Worm (Caenorhabditis elegans) whole organism, L3 larva: Measurements from ENCODE around the gene C35B1.3.
A peak's percentile ranks its signal among the peaks of the same experiment; 100 is the strongest.

ENCODE experiments used
- R02D3.7 ChIP-seq: fragments of 150-350 bp; optimal IDR thresholded peaks from 2 replicates; lab custom pipeline; 2014; ENCODE audit warnings: missing biosample characterization, missing genetic modification characterization
- ZK546.5 ChIP-seq: sonication (generic microtip); optimal IDR thresholded peaks from 2 replicates; lab custom pipeline; 2017; ENCODE audit warnings: missing biosample characterization, missing genetic modification characterization
- aly-2 ChIP-seq: fragments of 150-350 bp; optimal IDR thresholded peaks from 2 replicates; lab custom pipeline; 2014; ENCODE audit warnings: missing biosample characterization, missing genetic modification characterization
- ama-1 ChIP-seq: fragments of 150-350 bp; optimal IDR thresholded peaks from 2 replicates; lab custom pipeline; 2018
- ceh-16 ChIP-seq: sonication (generic microtip); optimal IDR thresholded peaks from 2 replicates; lab custom pipeline; 2017; ENCODE audit warnings: missing biosample characterization, missing genetic modification characterization
- ceh-28 ChIP-seq: fragments of 150-350 bp; optimal IDR thresholded peaks from 2 replicates; lab custom pipeline; 2014; ENCODE audit warnings: missing biosample characterization, missing genetic modification reagents, missing genetic modification characterization
- ceh-9 ChIP-seq: sonication (generic microtip); optimal IDR thresholded peaks from 2 replicates; lab custom pipeline; 2018; ENCODE audit warnings: missing biosample characterization, missing genetic modification characterization
- daf-12 ChIP-seq: fragments of 150-350 bp; optimal IDR thresholded peaks from 2 replicates; lab custom pipeline; 2014; ENCODE audit warnings: missing biosample characterization, missing genetic modification reagents, missing genetic modification characterization
- egl-27 ChIP-seq: sonication (generic microtip); optimal IDR thresholded peaks from 4 replicates; lab custom pipeline; 2017; ENCODE audit warnings: missing biosample characterization, missing genetic modification reagents, missing genetic modification characterization
- elt-1 ChIP-seq: fragments of 150-350 bp; optimal IDR thresholded peaks from 2 replicates; lab custom pipeline; 2014; ENCODE audit warnings: missing biosample characterization, missing genetic modification characterization
- elt-2 ChIP-seq: sonication (generic microtip); optimal IDR thresholded peaks from 2 replicates; lab custom pipeline; 2016; ENCODE audit warnings: missing genetic modification reagents, mild to moderate bottlenecking, missing genetic modification characterization, missing compliant biosample characterization
- elt-3 ChIP-seq, 3 experiments: fragments of 150-350 bp in 1 of 3; sonication (generic microtip) in 2 of 3; optimal IDR thresholded peaks; 2 replicates in 2 of 3; 4 replicates in 1 of 3; lab custom pipeline; 2014 to 2017; ENCODE audit warnings: missing biosample characterization in 3 of 3, missing genetic modification characterization in 3 of 3
- eor-1 ChIP-seq, 2 experiments: fragments of 150-350 bp; optimal IDR thresholded peaks; 2 replicates each; lab custom pipeline; 2014 to 2018; ENCODE audit warnings: missing biosample characterization in 2 of 2, missing genetic modification characterization in 2 of 2
- fkh-10 ChIP-seq: sonication (generic microtip); optimal IDR thresholded peaks from 2 replicates; lab custom pipeline; 2017; ENCODE audit warnings: missing biosample characterization, missing genetic modification reagents, missing genetic modification characterization
- fkh-2 ChIP-seq: fragments of 150-350 bp; optimal IDR thresholded peaks from 2 replicates; lab custom pipeline; 2014; ENCODE audit warnings: missing biosample characterization, missing genetic modification reagents, missing genetic modification characterization
- fos-1 ChIP-seq: fragments of 150-350 bp; optimal IDR thresholded peaks from 2 replicates; lab custom pipeline; 2014; ENCODE audit warnings: missing biosample characterization, missing genetic modification characterization
- hmg-11 ChIP-seq: sonication (generic microtip); optimal IDR thresholded peaks from 2 replicates; lab custom pipeline; 2016; ENCODE audit warnings: missing genetic modification characterization, missing compliant biosample characterization
- jun-1 ChIP-seq: fragments of 150-350 bp; optimal IDR thresholded peaks from 2 replicates; lab custom pipeline; 2014; ENCODE audit warnings: missing biosample characterization, missing genetic modification reagents, missing genetic modification characterization
- lin-15B ChIP-seq: fragments of 150-350 bp; optimal IDR thresholded peaks from 2 replicates; lab custom pipeline; 2014; ENCODE audit warnings: missing biosample characterization, missing genetic modification characterization
- lin-39 ChIP-seq: fragments of 150-350 bp; optimal IDR thresholded peaks from 2 replicates; lab custom pipeline; 2018; ENCODE audit warnings: missing biosample characterization, missing genetic modification reagents, missing genetic modification characterization
- mdl-1 ChIP-seq: fragments of 150-350 bp; optimal IDR thresholded peaks from 2 replicates; lab custom pipeline; 2014; ENCODE audit warnings: missing biosample characterization, missing genetic modification characterization
- mml-1 ChIP-seq: fragments of 150-350 bp; sonication (generic microtip); optimal IDR thresholded peaks from 3 replicates; lab custom pipeline; 2014; ENCODE audit warnings: missing biosample characterization, missing genetic modification characterization
- nfya-1 ChIP-seq: sonication (generic microtip); optimal IDR thresholded peaks from 2 replicates; lab custom pipeline; 2017; ENCODE audit warnings: missing genetic modification characterization, mild to moderate bottlenecking, missing compliant biosample characterization, antibody characterized with exemption, moderate library complexity; ENCODE audit not compliant: insufficient read depth
- nhr-11 ChIP-seq: fragments of 150-350 bp; optimal IDR thresholded peaks from 2 replicates; lab custom pipeline; 2014; ENCODE audit warnings: missing biosample characterization, missing genetic modification characterization
- nhr-12 ChIP-seq: fragments of 150-350 bp; optimal IDR thresholded peaks from 2 replicates; lab custom pipeline; 2014; ENCODE audit warnings: missing biosample characterization, missing genetic modification characterization
- nhr-23 ChIP-seq: fragments of 150-350 bp; optimal IDR thresholded peaks from 2 replicates; lab custom pipeline; 2014; ENCODE audit warnings: missing biosample characterization, missing genetic modification reagents, missing genetic modification characterization
- nhr-237 ChIP-seq: fragments of 150-350 bp; optimal IDR thresholded peaks from 2 replicates; lab custom pipeline; 2014; ENCODE audit warnings: missing biosample characterization, missing genetic modification characterization
- nhr-43 ChIP-seq: sonication (generic microtip); optimal IDR thresholded peaks from 2 replicates; lab custom pipeline; 2016; ENCODE audit warnings: mild to moderate bottlenecking, missing genetic modification characterization, missing compliant biosample characterization; ENCODE audit not compliant: poor library complexity, severe bottlenecking
- nhr-67 ChIP-seq: fragments of 150-350 bp; optimal IDR thresholded peaks from 2 replicates; lab custom pipeline; 2014; ENCODE audit warnings: missing biosample characterization, missing genetic modification characterization
- nhr-76 ChIP-seq: fragments of 150-350 bp; sonication (generic microtip); optimal IDR thresholded peaks from 5 replicates; lab custom pipeline; 2014; ENCODE audit warnings: missing biosample characterization, missing genetic modification characterization
- pha-4 ChIP-seq: fragments of 150-350 bp; optimal IDR thresholded peaks from 2 replicates; lab custom pipeline; 2014; ENCODE audit warnings: missing biosample characterization, missing genetic modification reagents, missing genetic modification characterization
- sea-2 ChIP-seq: fragments of 150-350 bp; sonication (generic microtip); optimal IDR thresholded peaks from 4 replicates; lab custom pipeline; 2014; ENCODE audit warnings: missing biosample characterization, missing genetic modification reagents, missing genetic modification characterization
- skn-1 ChIP-seq: fragments of 150-350 bp; optimal IDR thresholded peaks from 2 replicates; lab custom pipeline; 2014; ENCODE audit warnings: missing biosample characterization, missing genetic modification characterization
- snpc-4 ChIP-seq: fragments of 150-350 bp; optimal IDR thresholded peaks from 2 replicates; lab custom pipeline; 2014; ENCODE audit warnings: missing biosample characterization, missing genetic modification characterization
- unc-39 ChIP-seq: sonication (generic microtip); optimal IDR thresholded peaks from 4 replicates; lab custom pipeline; 2017; ENCODE audit warnings: missing biosample characterization, missing genetic modification characterization
- unc-62 ChIP-seq: fragments of 150-350 bp; sonication (generic microtip); optimal IDR thresholded peaks from 4 replicates; lab custom pipeline; 2014; ENCODE audit warnings: missing biosample characterization, missing genetic modification reagents, missing genetic modification characterization
- zag-1 ChIP-seq: fragments of 150-350 bp; optimal IDR thresholded peaks from 2 replicates; lab custom pipeline; 2014; ENCODE audit warnings: missing biosample characterization, missing genetic modification characterization
- ztf-4 ChIP-seq: fragments of 150-350 bp; optimal IDR thresholded peaks from 2 replicates; lab custom pipeline; 2014; ENCODE audit warnings: missing biosample characterization, missing genetic modification characterization

The C35B1.3 gene

ce11 chrIV:4034883-4035282 is 46.1 kb upstream of the C35B1.3 start, which contains the start of gene hlh-30 (continued):
- TF ChIP-seq unc-39 (tag; lab: Kevin White, UChicago) (no peak), egl-27 (tag; lab: Kevin White, UChicago) (no peak), fkh-2 (tag; lab: Kevin White, UChicago) (no peak), elt-3 (tag; optimal IDR thresholded peaks at IDR 0.05; lab: Kevin White, UChicago) (no peak), unc-62 (GFP tag; lab: Kevin White, UChicago) (no peak), ztf-4 (tag; lab: Kevin White, UChicago) (no peak), elt-2 (peak; percentile 44), ZK546.5 (no peak), ceh-9 (tag; lab: Kevin White, UChicago) (no peak), snpc-4 (tag; lab: Kevin White, UChicago) (no peak)

- TF ChIP-seq hmg-11 (tag; lab: Kevin White, UChicago) (no peak), nhr-67 (tag; lab: Kevin White, UChicago) (no peak), unc-39 (tag; lab: Kevin White, UChicago) (no peak)
These were observed 41.0 kb upstream of the C35B1.3 start, which contains the start of gene F35F11.2 for ce11 chrIV:4039984-4040383. F35F11.2 (plus strand) TSS chrIV:4040284.

- no peak for TF ChIP-seq nhr-76
These were observed 39.9 kb upstream of the C35B1.3 start for ce11 chrIV:4041006-4041405.

ce11 chrIV:4042274-4042673 is 38.7 kb upstream of the C35B1.3 start, which contains the start of gene cdc-73:
cdc-73 (plus strand) TSS chrIV:4042575.
- TF ChIP-seq nhr-23 (peak; percentile 10), skn-1 (tag; lab: Kevin White, UChicago) (no peak), nfya-1 (tag; lab: Kevin White, UChicago) (peak; percentile 35), pha-4 (tag; lab: Kevin White, UChicago) (peak; percentile 39), egl-27 (tag; lab: Kevin White, UChicago) (no peak), mml-1 (tag; lab: Kevin White, UChicago) (no peak), lin-15B (peak; percentile 19), snpc-4 (tag; lab: Kevin White, UChicago) (peak; percentile 35)

ce11 chrIV:4047628-4048027 is 33.3 kb upstream of the C35B1.3 start:
- TF ChIP-seq nhr-11 (tag; lab: Kevin White, UChicago) (no peak), fos-1 (tag; lab: Kevin White, UChicago) (no peak), eor-1 (tag; optimal IDR thresholded peaks at IDR 0.05; lab: Kevin White, UChicago) (no peak), lin-15B (no peak), egl-27 (tag; lab: Kevin White, UChicago) (no peak)
- TF ChIP-seq, all 47 proteins: peak for 0

ce11 chrIV:4049398-4049998 is 31.5 kb upstream of the C35B1.3 start, which contains the start of gene pcn-1:
pcn-1 (minus strand) TSS chrIV:4049448.
- TF ChIP-seq ceh-28 (tag; lab: Kevin White, UChicago) (peak; percentile 82), snpc-4 (tag; lab: Kevin White, UChicago) (peak; percentile 87), nhr-12 (tag; lab: Kevin White, UChicago) (no peak), ama-1 (peak; percentile 60), skn-1 (tag; lab: Kevin White, UChicago) (peak; percentile 89), elt-3 (tag; optimal IDR thresholded peaks at IDR 0.05; lab: Kevin White, UChicago) (peak in 1 of 3 experiments; percentile 35), ceh-16 (no peak), nhr-11 (tag; lab: Kevin White, UChicago) (peak; percentile 28), lin-39 (peak; percentile 80), zag-1 (tag; lab: Kevin White, UChicago) (no peak), ceh-9 (tag; lab: Kevin White, UChicago) (no peak), unc-39 (tag; lab: Kevin White, UChicago) (no peak), pha-4 (tag; lab: Kevin White, UChicago) (peak; percentile 93), fkh-10 (GFP tag; lab: Kevin White, UChicago) (peak; percentile 80), ZK546.5 (peak; percentile 56), sea-2 (GFP tag; lab: Kevin White, UChicago) (no peak), unc-62 (GFP tag; lab: Kevin White, UChicago) (peak; percentile 22), ztf-4 (tag; lab: Kevin White, UChicago) (peak; percentile 6), daf-12 (tag; lab: Kevin White, UChicago) (no peak), jun-1 (tag; lab: Kevin White, UChicago) (peak; percentile 85), elt-1 (tag; lab: Kevin White, UChicago) (peak; percentile 26), R02D3.7 (tag; lab: Kevin White, UChicago) (peak; percentile 74), elt-2 (peak; percentile 69), nhr-237 (tag; lab: Kevin White, UChicago) (no peak), aly-2 (tag; lab: Kevin White, UChicago) (no peak), mml-1 (tag; lab: Kevin White, UChicago) (no peak), nhr-76 (no peak), nhr-43 (tag; lab: Kevin White, UChicago) (peak; percentile 92), nhr-23 (peak; percentile 93), mdl-1 (no peak), eor-1 (tag; optimal IDR thresholded peaks at IDR 0.05; lab: Kevin White, UChicago) (no peak), fkh-2 (tag; lab: Kevin White, UChicago) (no peak), lin-15B (peak; percentile 95), nfya-1 (tag; lab: Kevin White, UChicago) (peak; percentile 93)
